Worm (Caenorhabditis elegans): ENCODE measurements around the gene smap-1.

Gene smap-1

ce11 chrIII:10759050-10760023, 19.7 kb upstream of the smap-1 start, which contains the start of gene tasp-1 (continued):
- TF ChIP-seq ceh-34 (tag; optimal IDR thresholded peaks at IDR 0.05) (peak; percentile 100), ceh-31 (tag; optimal IDR thresholded peaks at IDR 0.05) (peak; percentile 100), madf-2 (tag; optimal IDR thresholded peaks at IDR 0.05) (peak; percentile 98), elt-4 (tag; optimal IDR thresholded peaks at IDR 0.05) (peak; percentile 26), ceh-19 (GFP tag; optimal IDR thresholded peaks at IDR 0.05) (peak; percentile 96), pat-9 (tag; optimal IDR thresholded peaks at IDR 0.05) (peak; percentile 98), pqm-1 (tag; optimal IDR thresholded peaks at IDR 0.05) (peak; percentile 99), dmd-4 (tag; optimal IDR thresholded peaks at IDR 0.05; ENCODE audit: borderline replicate concordance) (peak; percentile 97), sox-4 (tag; optimal IDR thresholded peaks at IDR 0.05) (peak; percentile 91), zip-5 (tag; optimal IDR thresholded peaks at IDR 0.05) (peak; percentile 90), ceh-30 (tag; optimal IDR thresholded peaks at IDR 0.05) (peak; percentile 29), tbx-7 (tag; optimal IDR thresholded peaks at IDR 0.05) (peak; percentile 91), ets-4 (tag; optimal IDR thresholded peaks at IDR 0.05) (peak; percentile 99), eyg-1 (tag; optimal IDR thresholded peaks at IDR 0.05) (peak; percentile 94), odd-2 (tag; optimal IDR thresholded peaks at IDR 0.05) (peak; percentile 29), mec-3 (tag; optimal IDR thresholded peaks at IDR 0.05; ENCODE audit: borderline replicate concordance) (peak; percentile 98), unc-42 (tag; optimal IDR thresholded peaks at IDR 0.05) (peak; percentile 100), elt-2 (tag; optimal IDR thresholded peaks at IDR 0.05) (peak; percentile 99), ceh-45 (GFP tag; IDR thresholded peaks at IDR 0.05) (peak; percentile 93)

- TF ChIP-seq che-1 (tag; optimal IDR thresholded peaks at IDR 0.05) (no peak), fax-1 (tag; optimal IDR thresholded peaks at IDR 0.05) (no peak), ztf-16 (tag; optimal IDR thresholded peaks at IDR 0.05) (no peak), eyg-1 (tag; optimal IDR thresholded peaks at IDR 0.05) (no peak)
These were observed 18.8 kb upstream of the smap-1 start, which contains the start of gene K01G5.10 for ce11 chrIII:10758422-10758821. Gene K01G5.10 (minus strand): TSS chrIII:10758522.

- no peak for TF ChIP-seq ceh-48 (tag; optimal IDR thresholded peaks at IDR 0.05)
- TF ChIP-seq lin-11 (tag; optimal IDR thresholded peaks at IDR 0.05) = no peak
- no peak for TF ChIP-seq fax-1 (tag; optimal IDR thresholded peaks at IDR 0.05)
- no peak for TF ChIP-seq elt-4 (tag; optimal IDR thresholded peaks at IDR 0.05)
- no peak for TF ChIP-seq ceh-24 (tag; optimal IDR thresholded peaks at IDR 0.05)
- TF ChIP-seq mec-3 (tag; optimal IDR thresholded peaks at IDR 0.05; ENCODE audit: borderline replicate concordance) = no peak
- TF ChIP-seq ets-4 (tag; optimal IDR thresholded peaks at IDR 0.05) = no peak
These were observed 17.9 kb upstream of the smap-1 start, which contains the start of gene rnf-113 for ce11 chrIII:10757540-10757939. Gene rnf-113 (minus strand): TSS chrIII:10757640.

- TF ChIP-seq F13H6.1 (tag; optimal IDR thresholded peaks at IDR 0.05) (no peak), sox-4 (tag; optimal IDR thresholded peaks at IDR 0.05) (no peak), ztf-16 (tag; optimal IDR thresholded peaks at IDR 0.05) (no peak), ceh-9 (tag; optimal IDR thresholded peaks at IDR 0.05) (no peak)
These were observed 16.0 kb upstream of the smap-1 start, which contains the start of gene hpl-2 for ce11 chrIII:10755480-10756066. Gene hpl-2 (minus strand): TSS chrIII:10755530.

ce11 chrIII:10754379-10754778, 14.8 kb upstream of the smap-1 start:
- TF ChIP-seq sox-4 (tag; optimal IDR thresholded peaks at IDR 0.05) (no peak), ceh-24 (tag; optimal IDR thresholded peaks at IDR 0.05) (no peak), pha-2 (tag; optimal IDR thresholded peaks at IDR 0.05) (no peak), sox-2 (GFP tag; IDR thresholded peaks at IDR 0.05) (no peak), elt-2 (tag; optimal IDR thresholded peaks at IDR 0.05) (no peak), ceh-30 (tag; optimal IDR thresholded peaks at IDR 0.05) (no peak), ceh-18 (tag; optimal IDR thresholded peaks at IDR 0.05) (no peak), dve-1 (tag; optimal IDR thresholded peaks at IDR 0.05) (no peak), ceh-22 (tag; optimal IDR thresholded peaks at IDR 0.05) (no peak)
